Worm (Caenorhabditis elegans): ENCODE results near the gene unc-25.

unc-25 gene

DNA sequence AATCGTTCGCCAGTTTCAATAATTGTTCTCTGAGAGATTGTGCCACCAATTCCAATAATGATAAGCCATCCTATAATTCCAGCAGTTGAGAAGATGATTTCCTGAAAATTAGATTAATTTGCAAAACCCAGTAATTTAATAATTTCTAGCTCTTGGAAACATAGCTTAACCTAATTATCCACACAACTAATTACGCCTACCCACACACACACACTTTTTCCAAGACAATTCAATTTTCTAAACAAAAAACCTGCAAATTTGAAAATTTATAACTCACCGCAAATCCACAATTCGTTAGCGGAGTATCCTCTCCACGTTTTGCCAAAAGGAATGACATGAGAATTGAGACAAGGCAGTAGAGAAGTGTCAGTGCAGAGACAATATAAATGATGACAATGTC, 26.0 kb upstream of the unc-25 start:
- TF ChIP-seq ces-1 (GFP tag; optimal IDR thresholded peaks at IDR 0.05): peak; percentile 62
- no peak for TF ChIP-seq bed-3 (GFP tag; optimal IDR thresholded peaks at IDR 0.05)
- no peak for TF ChIP-seq unc-39 (tag; optimal IDR thresholded peaks at IDR 0.05)
- no peak for TF ChIP-seq nhr-237 (tag; optimal IDR thresholded peaks at IDR 0.05)

DNA sequence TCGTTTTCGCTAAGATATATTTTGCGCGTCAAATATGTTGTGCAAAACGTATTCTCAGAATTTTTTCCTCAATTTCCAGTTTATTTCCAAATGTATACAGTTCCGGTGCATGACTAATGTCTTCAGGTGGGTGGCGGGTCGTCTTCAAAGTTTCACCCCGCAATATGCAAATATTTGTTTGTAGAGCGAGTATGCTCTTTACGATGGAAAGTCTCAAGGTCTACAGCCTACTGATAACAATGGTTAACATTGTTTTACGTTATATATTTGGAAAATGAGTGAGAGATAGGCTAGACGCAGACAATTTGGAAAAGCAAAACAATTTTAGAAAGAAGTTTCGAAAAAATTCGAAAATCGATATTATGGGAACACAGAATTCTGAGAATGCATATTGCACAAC, 24.6 kb upstream of the unc-25 start:
- TF ChIP-seq bed-3 (GFP tag; optimal IDR thresholded peaks at IDR 0.05) (no peak), M03D4.4 (tag; optimal IDR thresholded peaks at IDR 0.05) (no peak), blmp-1 (tag; optimal IDR thresholded peaks at IDR 0.05) (no peak), ces-1 (GFP tag; optimal IDR thresholded peaks at IDR 0.05) (no peak), ceh-39 (tag; optimal IDR thresholded peaks at IDR 0.05) (no peak), zip-8 (tag; optimal IDR thresholded peaks at IDR 0.05) (no peak), hlh-1 (tag; optimal IDR thresholded peaks at IDR 0.05) (no peak), pha-4 (tag; optimal IDR thresholded peaks at IDR 0.05) (no peak), lin-13 (tag; optimal IDR thresholded peaks at IDR 0.05) (no peak), ceh-83 (GFP tag; optimal IDR thresholded peaks at IDR 0.05) (no peak), nhr-76 (tag; optimal IDR thresholded peaks at IDR 0.05) (no peak), lin-32 (GFP tag; optimal IDR thresholded peaks at IDR 0.05) (no peak), elt-3 (tag; optimal IDR thresholded peaks at IDR 0.05) (no peak), nhr-28 (tag; optimal IDR thresholded peaks at IDR 0.05) (no peak), sem-2 (GFP tag; optimal IDR thresholded peaks at IDR 0.05) (no peak), nhr-12 (tag; optimal IDR thresholded peaks at IDR 0.05) (no peak)

DNA sequence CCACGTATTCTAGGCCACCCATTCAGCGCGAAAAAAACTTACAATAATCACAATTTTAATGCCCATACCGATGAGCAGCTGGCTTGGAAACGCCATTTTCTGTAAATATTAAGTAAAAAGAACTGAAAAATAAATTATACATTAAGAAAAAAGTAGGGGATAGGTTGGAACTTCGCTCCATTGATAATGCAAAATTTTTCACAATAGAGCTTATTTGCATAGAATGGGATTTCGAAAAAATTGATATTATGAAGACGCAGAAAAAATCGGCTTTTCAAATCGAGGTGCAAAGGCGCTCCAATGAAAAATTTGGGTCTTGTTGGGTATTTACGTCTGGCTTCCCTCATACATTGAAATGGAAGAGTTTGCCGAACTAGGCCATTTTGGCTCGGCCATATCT, 23.9 kb upstream of the unc-25 start, which contains the start of gene Y37D8A.16:
Gene Y37D8A.16 (minus strand): TSS at position 101 of the 400 bp plus-strand sequence.
- TF ChIP-seq mab-5 (tag; optimal IDR thresholded peaks at IDR 0.05): no peak
- TF ChIP-seq ces-1 (GFP tag; optimal IDR thresholded peaks at IDR 0.05): no peak
- no peak for TF ChIP-seq sptf-1 (tag; optimal IDR thresholded peaks at IDR 0.05)
- TF ChIP-seq ztf-11 (tag; optimal IDR thresholded peaks at IDR 0.05): no peak
- no peak for TF ChIP-seq tbx-8 (GFP tag; optimal IDR thresholded peaks at IDR 0.05)
- no peak for TF ChIP-seq bed-3 (GFP tag; optimal IDR thresholded peaks at IDR 0.05)
- no peak for TF ChIP-seq mep-1 (tag; optimal IDR thresholded peaks at IDR 0.05)
- TF ChIP-seq elt-1 (tag; optimal IDR thresholded peaks at IDR 0.05; ENCODE audit: borderline replicate concordance, insufficient read depth): no peak
- no peak for TF ChIP-seq ceh-83 (GFP tag; optimal IDR thresholded peaks at IDR 0.05)
- TF ChIP-seq nhr-76 (tag; optimal IDR thresholded peaks at IDR 0.05): no peak
- no peak for TF ChIP-seq unc-62 (GFP tag; optimal IDR thresholded peaks at IDR 0.05)
- TF ChIP-seq unc-39 (tag; optimal IDR thresholded peaks at IDR 0.05): no peak
- TF ChIP-seq mls-2 (tag; optimal IDR thresholded peaks at IDR 0.05): no peak
- TF ChIP-seq snpc-4 (tag; optimal IDR thresholded peaks at IDR 0.05): no peak
- no peak for TF ChIP-seq blmp-1 (tag; optimal IDR thresholded peaks at IDR 0.05)
- TF ChIP-seq ceh-43 (GFP tag; optimal IDR thresholded peaks at IDR 0.05): no peak
- no peak for TF ChIP-seq pha-4 (tag; optimal IDR thresholded peaks at IDR 0.05)
- no peak for TF ChIP-seq lsy-2 (tag; optimal IDR thresholded peaks at IDR 0.05)
- TF ChIP-seq elt-3 (tag; optimal IDR thresholded peaks at IDR 0.05): no peak
- TF ChIP-seq cnd-1 (tag; optimal IDR thresholded peaks at IDR 0.05): no peak

DNA sequence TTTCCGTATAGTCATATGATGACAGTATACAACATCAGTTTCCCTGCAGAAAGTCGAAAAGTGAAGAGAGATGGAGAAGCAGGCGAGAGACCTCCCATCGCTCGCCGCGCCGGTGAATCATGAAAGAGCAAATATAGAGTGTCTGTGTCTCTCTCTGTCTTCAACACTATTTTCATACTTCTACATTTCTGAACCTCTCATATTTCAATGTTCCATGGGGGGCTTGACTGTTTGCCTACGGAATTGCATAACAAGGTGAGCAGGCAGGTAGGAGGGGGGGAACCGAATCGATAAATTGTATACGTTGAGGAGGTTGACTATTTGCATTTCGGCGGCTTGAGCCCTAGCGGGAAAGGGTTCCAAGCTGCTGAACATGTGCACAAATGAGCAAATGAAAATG, 22.6 kb upstream of the unc-25 start:
- TF ChIP-seq lsy-2 (tag; optimal IDR thresholded peaks at IDR 0.05) (no peak), pha-4 (tag; optimal IDR thresholded peaks at IDR 0.05) (peak; percentile 73)

DNA sequence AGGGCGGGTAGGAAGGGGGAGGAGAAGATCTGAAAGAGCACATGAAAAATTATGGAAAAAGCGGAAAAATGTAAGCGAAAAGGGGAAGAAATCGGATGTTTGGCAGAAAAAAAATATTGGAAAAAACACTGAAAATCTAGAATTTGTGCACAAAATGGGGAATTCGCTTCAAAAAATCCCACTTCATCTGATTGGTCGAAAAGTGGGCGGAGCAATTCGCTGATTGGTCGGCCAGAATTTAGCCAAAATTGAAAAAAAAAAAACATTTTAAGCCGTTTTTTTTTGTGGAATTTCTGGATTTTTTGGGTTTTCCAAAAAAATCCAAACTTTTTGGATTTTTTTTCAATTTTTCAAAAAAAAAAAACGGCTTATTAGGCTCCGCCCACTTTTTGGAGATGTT, 21.6 kb upstream of the unc-25 start:
- TF ChIP-seq blmp-1 (tag; optimal IDR thresholded peaks at IDR 0.05) (no peak), ceh-39 (tag; optimal IDR thresholded peaks at IDR 0.05) (no peak), hlh-1 (tag; optimal IDR thresholded peaks at IDR 0.05) (no peak), nhr-12 (tag; optimal IDR thresholded peaks at IDR 0.05) (no peak), sem-2 (GFP tag; optimal IDR thresholded peaks at IDR 0.05) (no peak), mab-5 (tag; optimal IDR thresholded peaks at IDR 0.05) (no peak), nhr-28 (tag; optimal IDR thresholded peaks at IDR 0.05) (no peak), nhr-76 (tag; optimal IDR thresholded peaks at IDR 0.05) (no peak), ceh-83 (GFP tag; optimal IDR thresholded peaks at IDR 0.05) (no peak), bed-3 (GFP tag; optimal IDR thresholded peaks at IDR 0.05) (no peak), zip-8 (tag; optimal IDR thresholded peaks at IDR 0.05) (no peak), flh-1 (GFP tag; optimal IDR thresholded peaks at IDR 0.05) (no peak), unc-39 (tag; optimal IDR thresholded peaks at IDR 0.05) (no peak), lin-32 (GFP tag; optimal IDR thresholded peaks at IDR 0.05) (no peak), drap-1 (GFP tag; optimal IDR thresholded peaks at IDR 0.05) (no peak), sptf-1 (tag; optimal IDR thresholded peaks at IDR 0.05) (no peak), mep-1 (tag; optimal IDR thresholded peaks at IDR 0.05) (no peak), tbx-8 (GFP tag; optimal IDR thresholded peaks at IDR 0.05) (no peak)

All from whole organism, mixed stage, embryonic.